Worm (Caenorhabditis elegans): ENCODE measurements around the gene cyp-33C12.

cyp-33C12 gene

ce11 chrV:2226903-2227302, 22.7 kb upstream of the cyp-33C12 start, which contains the start of gene nhr-18:
TSS of gene nhr-18 (plus strand) at chrV:2227203.
- TF ChIP-seq lsy-2 (tag; optimal IDR thresholded peaks at IDR 0.05) = no peak
- no peak for TF ChIP-seq unc-39 (tag; optimal IDR thresholded peaks at IDR 0.05)
- TF ChIP-seq hlh-1 (tag; optimal IDR thresholded peaks at IDR 0.05) = no peak
- TF ChIP-seq elt-3 (tag; optimal IDR thresholded peaks at IDR 0.05) = no peak
- no peak for TF ChIP-seq mab-5 (tag; optimal IDR thresholded peaks at IDR 0.05)
- no peak for TF ChIP-seq cnd-1 (tag; optimal IDR thresholded peaks at IDR 0.05)
- no peak for TF ChIP-seq unc-62 (GFP tag; optimal IDR thresholded peaks at IDR 0.05)
- no peak for TF ChIP-seq blmp-1 (tag; optimal IDR thresholded peaks at IDR 0.05)

DNA sequence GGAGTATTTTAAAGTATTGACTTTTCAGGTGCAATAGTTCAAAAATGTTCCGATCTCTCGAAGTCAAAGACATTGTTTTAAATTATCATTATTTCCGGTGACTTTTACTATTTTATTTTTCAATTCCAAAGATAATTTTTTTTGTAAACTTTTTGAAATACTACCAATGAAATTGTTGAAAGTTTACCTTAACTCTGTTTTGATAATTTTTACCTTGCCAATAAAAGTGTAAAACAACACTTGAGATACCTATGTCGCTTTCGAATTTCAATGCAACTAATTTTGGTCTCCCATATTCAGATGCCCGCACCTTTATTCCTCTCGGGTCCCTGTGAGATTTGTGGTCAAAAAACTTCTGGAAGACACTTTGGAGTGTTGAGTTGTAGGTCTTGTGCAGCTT, 20.9 kb upstream of the cyp-33C12 start, which contains the start of gene nhr-103:
Gene nhr-103, plus strand, starts transcription at position 301 of the 400 bp plus-strand sequence.
- TF ChIP-seq nhr-28 (tag; optimal IDR thresholded peaks at IDR 0.05) (no peak), snpc-4 (tag; optimal IDR thresholded peaks at IDR 0.05) (no peak), ceh-83 (GFP tag; optimal IDR thresholded peaks at IDR 0.05) (no peak)

- no peak for TF ChIP-seq flh-1 (GFP tag; optimal IDR thresholded peaks at IDR 0.05)
- no peak for TF ChIP-seq nhr-237 (tag; optimal IDR thresholded peaks at IDR 0.05)
- no peak for TF ChIP-seq hlh-1 (tag; optimal IDR thresholded peaks at IDR 0.05)
- no peak for TF ChIP-seq lsy-2 (tag; optimal IDR thresholded peaks at IDR 0.05)
These were observed 17.6 kb upstream of the cyp-33C12 start, which contains the start of gene nhr-128 for ce11 chrV:2221764-2222163. TSS of gene nhr-128 (plus strand) at chrV:2222064.

DNA sequence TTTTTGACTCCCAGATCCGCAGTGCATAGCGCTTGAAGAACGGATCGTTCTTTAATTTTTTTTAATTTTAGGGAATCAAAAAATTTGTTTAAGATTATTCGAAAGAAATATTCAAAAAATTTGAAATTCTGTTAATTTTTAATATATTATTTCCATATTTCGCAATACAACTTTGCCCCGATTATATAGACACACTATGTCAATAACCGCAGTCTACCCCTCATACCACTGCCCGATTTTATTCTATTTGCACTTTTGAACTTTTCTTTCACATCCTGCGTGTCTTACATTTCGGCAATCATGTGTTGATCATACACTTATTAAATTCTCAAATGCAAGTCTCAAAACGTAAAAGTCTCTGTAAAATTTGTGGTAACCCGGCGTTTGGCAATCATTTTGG, 14.6 kb upstream of the cyp-33C12 start, which contains the start of gene nhr-56:
Gene nhr-56, plus strand, starts transcription at position 202 of the 400 bp plus-strand sequence.
- peak; percentile 44 for TF ChIP-seq nhr-237 (tag; optimal IDR thresholded peaks at IDR 0.05)
- peak; percentile 89 for TF ChIP-seq pha-4 (tag; optimal IDR thresholded peaks at IDR 0.05)
- no peak for TF ChIP-seq elt-1 (tag; optimal IDR thresholded peaks at IDR 0.05; ENCODE audit: borderline replicate concordance, insufficient read depth)
- no peak for TF ChIP-seq sptf-1 (tag; optimal IDR thresholded peaks at IDR 0.05)

- TF ChIP-seq nhr-76 (tag; optimal IDR thresholded peaks at IDR 0.05) (no peak), sptf-1 (tag; optimal IDR thresholded peaks at IDR 0.05) (no peak), hlh-1 (tag; optimal IDR thresholded peaks at IDR 0.05) (no peak), ces-1 (GFP tag; optimal IDR thresholded peaks at IDR 0.05) (no peak)
These were observed 12.7 kb upstream of the cyp-33C12 start for ce11 chrV:2216927-2217326.

DNA sequence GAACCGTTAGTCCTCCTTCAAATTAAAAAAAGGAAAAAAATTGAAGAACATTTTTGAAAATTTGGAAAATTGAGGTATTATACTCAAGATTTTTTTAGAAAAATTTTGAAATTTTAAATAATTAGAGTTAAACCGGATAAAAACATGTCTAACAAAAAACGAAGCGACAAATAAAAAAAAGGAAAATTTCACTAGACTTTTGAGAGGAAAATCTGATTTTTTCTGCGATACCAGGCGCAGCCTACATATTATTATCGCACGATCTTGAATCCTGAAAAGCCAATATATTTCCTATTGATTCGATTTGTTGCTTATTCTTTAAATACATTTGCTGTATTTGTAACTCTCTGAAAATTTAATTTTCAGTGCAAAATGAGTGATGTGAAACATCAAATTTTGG, 11.2 kb upstream of the cyp-33C12 start, which contains the start of gene nstp-8:
Gene nstp-8, plus strand, starts transcription at position 301 of the 400 bp plus-strand sequence.
- no peak for TF ChIP-seq ceh-83 (GFP tag; optimal IDR thresholded peaks at IDR 0.05)
- TF ChIP-seq zip-8 (tag; optimal IDR thresholded peaks at IDR 0.05) = no peak
- TF ChIP-seq ztf-11 (tag; optimal IDR thresholded peaks at IDR 0.05) = no peak
- no peak for TF ChIP-seq elt-3 (tag; optimal IDR thresholded peaks at IDR 0.05)
- no peak for TF ChIP-seq elt-1 (tag; optimal IDR thresholded peaks at IDR 0.05; ENCODE audit: borderline replicate concordance, insufficient read depth)
- TF ChIP-seq pha-4 (tag; optimal IDR thresholded peaks at IDR 0.05) = no peak
- no peak for TF ChIP-seq nhr-237 (tag; optimal IDR thresholded peaks at IDR 0.05)

ce11 chrV:2214428-2215038, 10.3 kb upstream of the cyp-33C12 start, which contains the start of gene nhr-184:
TSS of gene nhr-184 (minus strand) at chrV:2214478.
- TF ChIP-seq ceh-43 (GFP tag; optimal IDR thresholded peaks at IDR 0.05) = no peak
- TF ChIP-seq nhr-12 (tag; optimal IDR thresholded peaks at IDR 0.05) = no peak
- TF ChIP-seq unc-39 (tag; optimal IDR thresholded peaks at IDR 0.05) = no peak
- no peak for TF ChIP-seq mls-2 (tag; optimal IDR thresholded peaks at IDR 0.05)
- TF ChIP-seq pha-4 (tag; optimal IDR thresholded peaks at IDR 0.05) = peak; percentile 6
- TF ChIP-seq blmp-1 (tag; optimal IDR thresholded peaks at IDR 0.05) = no peak
- TF ChIP-seq mep-1 (tag; optimal IDR thresholded peaks at IDR 0.05) = no peak

- TF ChIP-seq snpc-4 (tag; optimal IDR thresholded peaks at IDR 0.05) (no peak), nhr-12 (tag; optimal IDR thresholded peaks at IDR 0.05) (no peak), ham-2 (GFP tag; optimal IDR thresholded peaks at IDR 0.05) (no peak), drap-1 (GFP tag; optimal IDR thresholded peaks at IDR 0.05) (no peak)
These were observed 7.7 kb upstream of the cyp-33C12 start, which contains the start of gene nhr-133 for ce11 chrV:2211936-2212335. TSS of gene nhr-133 (minus strand) at chrV:2212118.

Measured in whole organism, mixed stage, embryonic.